Fruit fly (Drosophila melanogaster) whole organism, embryonic: ENCODE data around the gene CG7724.
A peak's percentile ranks its signal among the peaks of the same experiment; 100 is the strongest.

Source experiments
- Adf1 ChIP-seq: fragments of 200-800 bp; sonication (Bioruptor generic); IDR thresholded peaks from 2 replicates; pipeline ENCODE4 v1.3.6; 2022; ENCODE audit warnings: missing biosample characterization, missing genetic modification characterization
- Aef1 ChIP-seq: fragments of 200-800 bp; sonication (Bioruptor generic); IDR thresholded peaks from 3 replicates; pipeline ENCODE4 v1.3.6; 2022; ENCODE audit warnings: missing biosample characterization, missing genetic modification characterization
- Awh ChIP-seq: fragments of 200-800 bp; sonication (Bioruptor generic); IDR thresholded peaks from 2 replicates; pipeline ENCODE4, ENCODE4 v1.3.6; 2022; ENCODE audit warnings: missing biosample characterization, missing genetic modification characterization
- CG10565 ChIP-seq: fragments of 200-800 bp; sonication (Bioruptor generic); optimal IDR thresholded peaks from 3 replicates; lab custom pipeline; 2016; ENCODE audit warnings: missing biosample characterization, mild to moderate bottlenecking, missing genetic modification characterization
- CG10959 ChIP-seq: fragments of 200-800 bp; sonication (Bioruptor generic); IDR thresholded peaks from 2 replicates; pipeline ENCODE4 v1.3.6; 2022; ENCODE audit warnings: missing biosample characterization, missing genetic modification characterization
- CG11085 ChIP-seq: fragments of 200-800 bp; sonication (Bioruptor generic); IDR thresholded peaks from 2 replicates; pipeline ENCODE4 v1.3.6; 2022; ENCODE audit warnings: missing biosample characterization, missing genetic modification characterization
- CG11398 ChIP-seq: fragments of 200-800 bp; sonication (Bioruptor generic); optimal IDR thresholded peaks from 2 replicates; lab custom pipeline; 2016; ENCODE audit warnings: missing biosample characterization, missing genetic modification characterization
- CG11696 ChIP-seq: fragments of 200-800 bp; sonication (Bioruptor generic); IDR thresholded peaks from 2 replicates; pipeline ENCODE4 v1.3.6; 2022; ENCODE audit warnings: missing biosample characterization, missing genetic modification characterization
- CG12744 ChIP-seq: fragments of 200-800 bp; sonication (Bioruptor generic); optimal IDR thresholded peaks from 2 replicates; lab custom pipeline; 2016; ENCODE audit warnings: missing biosample characterization, missing genetic modification characterization
- CG13624 ChIP-seq: fragments of 200-800 bp; sonication (Bioruptor generic); optimal IDR thresholded peaks from 2 replicates; lab custom pipeline; 2016; ENCODE audit warnings: missing biosample characterization, missing genetic modification characterization
- CG14667 ChIP-seq: fragments of 200-800 bp; sonication (Bioruptor generic); IDR thresholded peaks from 2 replicates; pipeline ENCODE4 v1.3.6; 2022; ENCODE audit warnings: missing biosample characterization, missing genetic modification characterization
- CG1529 ChIP-seq: fragments of 200-800 bp; sonication (Bioruptor generic); optimal IDR thresholded peaks from 3 replicates; lab custom pipeline; 2018; ENCODE audit warnings: missing biosample characterization, missing genetic modification characterization
- CG17186 ChIP-seq: fragments of 200-800 bp; sonication (Bioruptor generic); optimal IDR thresholded peaks from 3 replicates; lab custom pipeline; 2017; ENCODE audit warnings: missing biosample characterization, missing genetic modification reagents, missing genetic modification characterization
- CG17385 ChIP-seq: fragments of 200-800 bp; sonication (Bioruptor generic); optimal IDR thresholded peaks from 3 replicates; lab custom pipeline; 2018; ENCODE audit warnings: missing biosample characterization, mild to moderate bottlenecking, missing genetic modification characterization
- CG17829 ChIP-seq: fragments of 200-800 bp; optimal IDR thresholded peaks from 2 replicates; lab custom pipeline; 2019; ENCODE audit warnings: missing biosample characterization, mild to moderate bottlenecking, missing genetic modification characterization, moderate library complexity
- CG18599 ChIP-seq: fragments of 200-800 bp; sonication (Bioruptor generic); optimal IDR thresholded peaks from 3 replicates; lab custom pipeline; 2017; ENCODE audit warnings: missing biosample characterization, missing genetic modification characterization, mild to moderate bottlenecking, moderate library complexity, missing genetic modification reagents
- CG34224 ChIP-seq: fragments of 200-800 bp; sonication (Bioruptor generic); IDR thresholded peaks from 3 replicates; pipeline ENCODE4 v1.3.6; 2022; ENCODE audit warnings: missing biosample characterization, missing genetic modification characterization; ENCODE audit not compliant: partially characterized antibody
- CG4282 ChIP-seq: fragments of 200-800 bp; sonication (Bioruptor generic); optimal IDR thresholded peaks from 2 replicates; lab custom pipeline; 2016; ENCODE audit warnings: missing biosample characterization, missing genetic modification characterization
- CG5953 ChIP-seq: fragments of 200-800 bp; sonication (Bioruptor generic); IDR thresholded peaks from 2 replicates; pipeline ENCODE4 v1.3.6; 2022; ENCODE audit warnings: missing biosample characterization, missing genetic modification characterization
- CG6765 ChIP-seq: fragments of 200-800 bp; sonication (Bioruptor generic); optimal IDR thresholded peaks from 3 replicates; lab custom pipeline; 2017; ENCODE audit warnings: missing biosample characterization, mild to moderate bottlenecking, missing genetic modification characterization
- CG7556 ChIP-seq: fragments of 200-800 bp; sonication (Bioruptor generic); optimal IDR thresholded peaks from 2 replicates; lab custom pipeline; 2017; ENCODE audit warnings: missing biosample characterization, mild to moderate bottlenecking, missing genetic modification characterization
- CG8089 ChIP-seq: fragments of 200-800 bp; sonication (Bioruptor generic); optimal IDR thresholded peaks from 3 replicates; lab custom pipeline; 2016; ENCODE audit warnings: missing biosample characterization, missing genetic modification characterization
- CG8924 ChIP-seq: fragments of 200-800 bp; optimal IDR thresholded peaks from 3 replicates; lab custom pipeline; 2019; ENCODE audit warnings: missing biosample characterization, mild to moderate bottlenecking, missing genetic modification characterization, moderate library complexity
- CG9932 ChIP-seq: fragments of 200-800 bp; sonication (Bioruptor generic); IDR thresholded peaks from 2 replicates; pipeline ENCODE4 v1.3.6; 2022; ENCODE audit warnings: missing biosample characterization, missing genetic modification characterization
- CHES-1-like ChIP-seq: fragments of 200-800 bp; sonication (Bioruptor generic); optimal IDR thresholded peaks from 2 replicates; lab custom pipeline; 2016; ENCODE audit warnings: missing biosample characterization, missing genetic modification characterization
- Drgx ChIP-seq: fragments of 200-800 bp; sonication (Bioruptor generic); IDR thresholded peaks from 2 replicates; pipeline ENCODE4 v1.3.6; 2022; ENCODE audit warnings: missing biosample characterization, missing genetic modification characterization
- H2.0 ChIP-seq: fragments of 200-800 bp; sonication (Bioruptor generic); IDR thresholded peaks from 2 replicates; pipeline ENCODE4 v1.3.6; 2022; ENCODE audit warnings: missing biosample characterization, missing genetic modification characterization
- HmgD ChIP-seq: fragments of 200-800 bp; sonication (Bioruptor generic); optimal IDR thresholded peaks from 3 replicates; lab custom pipeline; 2016; ENCODE audit warnings: missing biosample characterization, missing genetic modification characterization
- HmgZ ChIP-seq: fragments of 200-800 bp; sonication (Bioruptor generic); optimal IDR thresholded peaks from 2 replicates; lab custom pipeline; 2018; ENCODE audit warnings: missing biosample characterization, mild to moderate bottlenecking, missing genetic modification characterization
- Nf-YC ChIP-seq: fragments of 200-800 bp; optimal IDR thresholded peaks from 3 replicates; lab custom pipeline; 2019; ENCODE audit warnings: missing biosample characterization, mild to moderate bottlenecking, missing genetic modification characterization, moderate library complexity
- Sox102F ChIP-seq: fragments of 200-800 bp; sonication (Bioruptor generic); optimal IDR thresholded peaks from 2 replicates; lab custom pipeline; 2018; ENCODE audit warnings: missing biosample characterization, mild to moderate bottlenecking, missing genetic modification characterization, moderate library complexity
- ac ChIP-seq: fragments of 200-800 bp; sonication (Bioruptor generic); optimal IDR thresholded peaks from 3 replicates; lab custom pipeline; 2017; ENCODE audit warnings: missing biosample characterization, mild to moderate bottlenecking, missing genetic modification characterization
- al ChIP-seq: fragments of 200-800 bp; sonication (Bioruptor generic); IDR thresholded peaks from 2 replicates; pipeline ENCODE4 v1.3.6; 2022; ENCODE audit warnings: missing biosample characterization, missing genetic modification characterization
- bcd ChIP-seq: fragments of 200-800 bp; sonication (Bioruptor generic); optimal IDR thresholded peaks from 2 replicates; lab custom pipeline; 2017; ENCODE audit warnings: missing biosample characterization, mild to moderate bottlenecking, missing genetic modification characterization
- chm ChIP-seq: fragments of 200-800 bp; sonication (Bioruptor generic); IDR thresholded peaks from 2 replicates; pipeline ENCODE4 v1.3.6; 2022; ENCODE audit warnings: missing biosample characterization, missing genetic modification characterization
- fd64A ChIP-seq: fragments of 200-800 bp; sonication (Bioruptor generic); optimal IDR thresholded peaks from 3 replicates; lab custom pipeline; 2018; ENCODE audit warnings: missing biosample characterization, mild to moderate bottlenecking, missing genetic modification characterization
- gem ChIP-seq: fragments of 200-800 bp; sonication (Bioruptor generic); optimal IDR thresholded peaks from 2 replicates; lab custom pipeline; 2019; ENCODE audit warnings: missing biosample characterization, mild to moderate bottlenecking, missing genetic modification characterization, moderate library complexity
- hkb ChIP-seq, 2 experiments: fragments of 200-800 bp in 1 of 2; fragments of >200 bp in 1 of 2; sonication (Bioruptor generic) in 1 of 2; IDR thresholded peaks in 1 of 2; optimal IDR thresholded peaks in 1 of 2; 2 replicates each; pipeline versions ENCODE4 v1.3.6 to Lab custom; 2017 to 2022; ENCODE audit warnings: missing biosample characterization in 1 of 2, missing genetic modification characterization in 1 of 2
- lilli ChIP-seq: fragments of 200-800 bp; sonication (Bioruptor generic); optimal IDR thresholded peaks from 3 replicates; lab custom pipeline; 2016; ENCODE audit warnings: missing biosample characterization, missing genetic modification characterization
- maf-S ChIP-seq: fragments of 200-800 bp; sonication (Bioruptor generic); optimal IDR thresholded peaks from 2 replicates; lab custom pipeline; 2016; ENCODE audit warnings: missing biosample characterization, missing genetic modification characterization
- mirr ChIP-seq: fragments of 200-800 bp; sonication (Bioruptor generic); optimal IDR thresholded peaks from 3 replicates; lab custom pipeline; 2018; ENCODE audit warnings: missing biosample characterization, mild to moderate bottlenecking, missing genetic modification characterization
- p53 ChIP-seq: fragments of 200-800 bp; sonication (Bioruptor generic); optimal IDR thresholded peaks from 2 replicates; lab custom pipeline; 2016; ENCODE audit warnings: missing biosample characterization, missing genetic modification characterization
- phol ChIP-seq: fragments of 200-800 bp; sonication (Bioruptor generic); optimal IDR thresholded peaks from 3 replicates; lab custom pipeline; 2018; ENCODE audit warnings: missing biosample characterization, mild to moderate bottlenecking, missing genetic modification characterization, moderate library complexity
- ranshi ChIP-seq: fragments of 200-800 bp; sonication (Bioruptor generic); IDR thresholded peaks from 2 replicates; pipeline ENCODE4 v1.3.6; 2022; ENCODE audit warnings: missing biosample characterization, missing genetic modification characterization
- sens-2 ChIP-seq: fragments of 200-800 bp; sonication (Bioruptor generic); IDR thresholded peaks from 2 replicates; pipeline ENCODE4 v1.3.6; 2022; ENCODE audit warnings: missing biosample characterization, missing genetic modification characterization
- slp2 ChIP-seq: fragments of 200-800 bp; sonication (Bioruptor generic); optimal IDR thresholded peaks from 2 replicates; lab custom pipeline; 2016; ENCODE audit warnings: missing biosample characterization, missing genetic modification characterization
- wek ChIP-seq: fragments of 200-800 bp; sonication (Bioruptor generic); optimal IDR thresholded peaks from 3 replicates; lab custom pipeline; 2018; ENCODE audit warnings: missing biosample characterization, mild to moderate bottlenecking, missing genetic modification characterization, moderate library complexity
- zf30C ChIP-seq: fragments of 200-800 bp; sonication (Bioruptor generic); optimal IDR thresholded peaks from 3 replicates; lab custom pipeline; 2018; ENCODE audit warnings: missing biosample characterization, mild to moderate bottlenecking, missing genetic modification characterization
- zfh2 ChIP-seq: fragments of 200-800 bp; sonication (Bioruptor generic); optimal IDR thresholded peaks from 2 replicates; lab custom pipeline; 2016; ENCODE audit warnings: missing biosample characterization, missing genetic modification characterization

Gene CG7724

DNA sequence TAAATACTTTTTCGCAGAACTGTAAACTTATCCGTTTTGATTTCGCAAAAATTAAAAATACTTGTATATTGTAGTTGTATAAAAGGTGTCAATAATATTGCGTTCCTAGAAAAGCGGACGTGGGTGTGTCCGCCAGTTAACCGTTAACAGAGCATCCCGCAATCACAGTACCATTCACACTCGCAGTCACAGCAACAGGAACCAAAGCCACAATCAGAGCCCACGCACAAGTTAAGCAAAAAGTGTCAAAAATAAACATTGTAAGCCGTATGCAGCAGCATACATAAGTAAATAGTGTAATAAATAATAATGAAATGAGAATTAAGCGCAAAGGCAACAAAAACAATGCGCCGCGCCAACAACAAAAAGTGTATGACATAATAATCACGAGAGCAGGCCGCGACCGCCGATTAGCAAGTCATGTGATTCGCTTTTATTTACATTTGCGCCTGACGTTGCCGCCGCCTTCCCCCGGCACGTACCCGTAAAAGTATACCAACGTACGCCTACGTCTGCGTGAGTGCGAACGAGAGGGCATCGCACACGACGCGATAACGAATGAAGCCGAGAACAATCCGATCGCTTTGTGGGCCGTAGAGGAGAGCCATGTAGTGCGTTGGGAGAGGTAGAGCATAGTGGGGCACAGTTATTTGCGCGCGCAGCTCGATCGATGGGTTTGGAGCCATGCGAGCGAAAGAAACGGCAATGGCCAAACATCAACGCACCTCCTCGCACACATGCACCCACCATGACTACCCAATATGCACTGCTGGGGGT lies 45.5 kb upstream of the CG7724 start (continued):
- TF ChIP-seq lilli (GFP tag; lab: Kevin White, UChicago), result peak; percentile 57
- TF ChIP-seq p53 (GFP tag; lab: Kevin White, UChicago), result no peak
- TF ChIP-seq CG14667 (GFP tag; lab: Robert Waterston, UW), result no peak
- peak; percentile 21 for TF ChIP-seq CG17385 (GFP tag; lab: Kevin White, UChicago)
- peak; percentile 42; the same call in 1 of the 2 replicates for TF ChIP-seq chm (GFP tag; lab: Robert Waterston, UW)
- TF ChIP-seq CHES-1-like (GFP tag; lab: Kevin White, UChicago), result no peak
- TF ChIP-seq hkb (optimal IDR thresholded peaks at IDR 0.05; lab: Kevin White, UChicago), result no peak
- TF ChIP-seq hkb (GFP tag; IDR thresholded peaks at IDR 0.05; lab: Robert Waterston, UW), result 0 out of 2 replicates have a peak, but pooled peaks have one; percentile 31
- no peak for TF ChIP-seq CG4282 (GFP tag; lab: Kevin White, UChicago)
- peak; percentile 0 for TF ChIP-seq maf-S
- TF ChIP-seq zf30C (GFP tag; lab: Kevin White, UChicago), result no peak
- peak; percentile 20 for TF ChIP-seq phol (tag; lab: Kevin White, UChicago)
- TF ChIP-seq CG5953 (GFP tag; lab: Robert Waterston, UW), result 0 out of 2 replicates have a peak, but pooled peaks have one; percentile 10
- no peak for TF ChIP-seq CG8089
- TF ChIP-seq CG6765 (GFP tag; lab: Kevin White, UChicago), result no peak
- peak; percentile 51; the same call in 1 of the 3 replicates for TF ChIP-seq CG34224 (GFP tag; lab: Robert Waterston, UW)
- TF ChIP-seq CG9932 (GFP tag; lab: Robert Waterston, UW), result peak; percentile 31
- peak; percentile 31 for TF ChIP-seq zfh2 (GFP tag; lab: Kevin White, UChicago)
- TF ChIP-seq gem, result peak; percentile 61
- TF ChIP-seq Drgx, result peak; percentile 46; the same call in 1 of the 2 replicates
- TF ChIP-seq CG11085 (GFP tag; lab: Robert Waterston, UW), result 0 out of 2 replicates have a peak, but pooled peaks have one; percentile 8
- TF ChIP-seq Awh (GFP tag; lab: Robert Waterston, UW), result 0 out of 2 replicates have a peak, but pooled peaks have one; percentile 26
- no peak for TF ChIP-seq slp2 (GFP tag; lab: Kevin White, UChicago)
- peak; percentile 16; the same call in 1 of the 2 replicates for TF ChIP-seq H2.0 (GFP tag; lab: Robert Waterston, UW)
- TF ChIP-seq CG7556 (GFP tag; lab: Kevin White, UChicago), result peak; percentile 54
- peak; percentile 13; the same call in 1 of the 3 replicates for TF ChIP-seq Aef1 (GFP tag; lab: Robert Waterston, UW)
- TF ChIP-seq CG17829 (tag; lab: Kevin White, UChicago), result no peak
- no peak for TF ChIP-seq CG11398 (GFP tag; lab: Kevin White, UChicago)
- TF ChIP-seq Nf-YC (tag; lab: Kevin White, UChicago), result peak; percentile 64
- peak; percentile 96 for TF ChIP-seq mirr (GFP tag; lab: Kevin White, UChicago)
- TF ChIP-seq al, result peak; percentile 24; the same call in 1 of the 2 replicates
- TF ChIP-seq CG17186 (GFP tag; lab: Kevin White, UChicago), result no peak
- TF ChIP-seq bcd (GFP tag; lab: Kevin White, UChicago), result peak; percentile 25
- TF ChIP-seq CG1529 (GFP tag; lab: Kevin White, UChicago), result no peak
- TF ChIP-seq Sox102F (GFP tag; lab: Kevin White, UChicago), result peak; percentile 31
- TF ChIP-seq Adf1 (GFP tag; lab: Robert Waterston, UW), result peak; percentile 92
- TF ChIP-seq HmgD (GFP tag; lab: Kevin White, UChicago), result peak; percentile 72
- peak; percentile 60 for TF ChIP-seq CG18599 (GFP tag; lab: Kevin White, UChicago)
- TF ChIP-seq CG10959, result no peak
- peak; percentile 79 for TF ChIP-seq HmgZ (tag; lab: Kevin White, UChicago)
- peak; percentile 14 for TF ChIP-seq wek (GFP tag; lab: Kevin White, UChicago)
- 0 out of 2 replicates have a peak, but pooled peaks have one; percentile 26 for TF ChIP-seq ranshi (GFP tag; lab: Robert Waterston, UW)
- peak; percentile 4 for TF ChIP-seq CG8924
- TF ChIP-seq CG13624 (GFP tag; lab: Kevin White, UChicago), result no peak
- peak; percentile 43 for TF ChIP-seq fd64A (GFP tag; lab: Kevin White, UChicago)
- TF ChIP-seq CG11696, result peak; percentile 95
- no peak for TF ChIP-seq CG10565 (GFP tag; lab: Kevin White, UChicago)
- no peak for TF ChIP-seq CG12744 (GFP tag; lab: Kevin White, UChicago)
- no peak for TF ChIP-seq ac
- TF ChIP-seq sens-2 (GFP tag; lab: Robert Waterston, UW), result peak; percentile 55
